Worm (Caenorhabditis elegans) whole organism, late embryonic: ENCODE measurements around the gene srbc-44.

Experiments used
- C08G9.2 ChIP-seq: sonication (generic microtip); optimal IDR thresholded peaks from 2 replicates; lab custom pipeline; 2016; ENCODE audit warnings: mild to moderate bottlenecking, missing genetic modification characterization, moderate library complexity, missing compliant biosample characterization
- F13H6.1 ChIP-seq: sonication (generic microtip); optimal IDR thresholded peaks from 2 replicates; lab custom pipeline; 2016; ENCODE audit warnings: missing genetic modification characterization, missing compliant biosample characterization
- T23F11.4 ChIP-seq: fragments of 200-800 bp; sonication (Bioruptor generic); optimal IDR thresholded peaks from 2 replicates; lab custom pipeline; 2018; ENCODE audit warnings: mild to moderate bottlenecking, missing genetic modification characterization, missing compliant biosample characterization
- ahr-1 ChIP-seq: sonication (generic microtip); optimal IDR thresholded peaks from 2 replicates; lab custom pipeline; 2016; ENCODE audit warnings: missing genetic modification characterization, missing compliant biosample characterization
- ceh-14 ChIP-seq: sonication (generic microtip); optimal IDR thresholded peaks from 2 replicates; lab custom pipeline; 2016; ENCODE audit warnings: missing genotype, missing genetic modification characterization, missing compliant biosample characterization
- ceh-18 ChIP-seq: sonication (generic microtip); optimal IDR thresholded peaks from 2 replicates; lab custom pipeline; 2016; ENCODE audit warnings: missing genetic modification characterization, missing compliant biosample characterization
- ceh-22 ChIP-seq: sonication (generic microtip); optimal IDR thresholded peaks from 2 replicates; lab custom pipeline; 2017; ENCODE audit warnings: missing biosample characterization, missing genetic modification characterization
- ceh-24 ChIP-seq: sonication (generic microtip); optimal IDR thresholded peaks from 2 replicates; lab custom pipeline; 2016; ENCODE audit warnings: mild to moderate bottlenecking, missing genetic modification characterization, missing compliant biosample characterization
- ceh-31 ChIP-seq: sonication (generic microtip); optimal IDR thresholded peaks from 2 replicates; lab custom pipeline; 2016; ENCODE audit warnings: missing genetic modification characterization, missing compliant biosample characterization
- ceh-34 ChIP-seq: sonication (generic microtip); optimal IDR thresholded peaks from 2 replicates; lab custom pipeline; 2016; ENCODE audit warnings: mild to moderate bottlenecking, missing genetic modification characterization, missing compliant biosample characterization
- ceh-48 ChIP-seq: sonication (generic microtip); optimal IDR thresholded peaks from 2 replicates; lab custom pipeline; 2016; ENCODE audit warnings: missing genetic modification characterization, inconsistent platforms, missing compliant biosample characterization
- ceh-9 ChIP-seq: sonication (generic microtip); optimal IDR thresholded peaks from 2 replicates; lab custom pipeline; 2016; ENCODE audit warnings: mild to moderate bottlenecking, missing genetic modification characterization, inconsistent platforms, missing compliant biosample characterization
- elt-2 ChIP-seq: sonication (generic microtip); optimal IDR thresholded peaks from 2 replicates; lab custom pipeline; 2016; ENCODE audit warnings: missing genetic modification reagents, missing genetic modification characterization, missing compliant biosample characterization
- elt-4 ChIP-seq: sonication (generic microtip); optimal IDR thresholded peaks from 2 replicates; lab custom pipeline; 2016; ENCODE audit warnings: missing genetic modification characterization, missing compliant biosample characterization
- ets-4 ChIP-seq: sonication (generic microtip); optimal IDR thresholded peaks from 2 replicates; lab custom pipeline; 2016; ENCODE audit warnings: missing genetic modification characterization, missing compliant biosample characterization
- eyg-1 ChIP-seq: sonication (generic microtip); optimal IDR thresholded peaks from 2 replicates; lab custom pipeline; 2016; ENCODE audit warnings: missing genotype, missing genetic modification characterization, missing compliant biosample characterization
- hlh-6 ChIP-seq: sonication (generic microtip); optimal IDR thresholded peaks from 2 replicates; lab custom pipeline; 2016; ENCODE audit warnings: missing genotype, missing genetic modification characterization, missing compliant biosample characterization
- hlh-8 ChIP-seq: sonication (generic microtip); optimal IDR thresholded peaks from 2 replicates; lab custom pipeline; 2016; ENCODE audit warnings: missing genotype, missing genetic modification characterization, missing compliant biosample characterization
- lim-6 ChIP-seq: sonication (generic microtip); optimal IDR thresholded peaks from 2 replicates; lab custom pipeline; 2016; ENCODE audit warnings: missing genetic modification characterization, missing compliant biosample characterization
- lin-11 ChIP-seq: fragments of 200-800 bp; sonication (Bioruptor generic); optimal IDR thresholded peaks from 2 replicates; lab custom pipeline; 2018; ENCODE audit warnings: mild to moderate bottlenecking, missing genetic modification characterization, missing compliant biosample characterization
- nfya-1 ChIP-seq: sonication (generic microtip); optimal IDR thresholded peaks from 2 replicates; lab custom pipeline; 2017; ENCODE audit warnings: missing genetic modification characterization, mild to moderate bottlenecking, missing compliant biosample characterization, antibody characterized with exemption, moderate library complexity
- nhr-232 ChIP-seq: sonication (generic microtip); optimal IDR thresholded peaks from 2 replicates; lab custom pipeline; 2016; ENCODE audit warnings: missing genetic modification characterization, missing compliant biosample characterization
- odd-2 ChIP-seq: sonication (generic microtip); optimal IDR thresholded peaks from 2 replicates; lab custom pipeline; 2017; ENCODE audit warnings: antibody characterized with exemption, mild to moderate bottlenecking, missing genetic modification characterization, missing compliant biosample characterization
- pag-3 ChIP-seq: sonication (generic microtip); optimal IDR thresholded peaks from 2 replicates; lab custom pipeline; 2016; ENCODE audit warnings: missing compliant biosample characterization, missing genetic modification characterization, borderline replicate concordance
- pat-9 ChIP-seq: fragments of 200-800 bp; sonication (Bioruptor generic); optimal IDR thresholded peaks from 2 replicates; lab custom pipeline; 2018; ENCODE audit warnings: mild to moderate bottlenecking, missing genetic modification characterization, moderate library complexity, missing compliant biosample characterization
- pha-4 ChIP-seq: fragments of 150-350 bp; optimal IDR thresholded peaks from 2 replicates; lab custom pipeline; 2018; ENCODE audit warnings: missing biosample characterization, missing genetic modification reagents, missing genetic modification characterization
- pqm-1 ChIP-seq: sonication (generic microtip); optimal IDR thresholded peaks from 2 replicates; lab custom pipeline; 2016; ENCODE audit warnings: missing genetic modification characterization, missing compliant biosample characterization
- pros-1 ChIP-seq: fragments of 150-350 bp; optimal IDR thresholded peaks from 2 replicates; lab custom pipeline; 2014; ENCODE audit warnings: missing biosample characterization, missing genetic modification reagents, missing genetic modification characterization
- ref-2 ChIP-seq: sonication (generic microtip); optimal IDR thresholded peaks from 2 replicates; lab custom pipeline; 2016; ENCODE audit warnings: missing genetic modification characterization, missing compliant biosample characterization
- rnt-1 ChIP-seq: sonication (generic microtip); optimal IDR thresholded peaks from 2 replicates; lab custom pipeline; 2016; ENCODE audit warnings: missing genetic modification characterization, missing compliant biosample characterization
- sox-2 ChIP-seq: fragments of 200-800 bp; sonication (Bioruptor generic); IDR thresholded peaks from 2 replicates; pipeline ENCODE4 v1.3.6; 2022; ENCODE audit warnings: missing genetic modification reagents, missing genetic modification characterization, missing compliant biosample characterization
- sox-4 ChIP-seq: sonication (generic microtip); optimal IDR thresholded peaks from 2 replicates; lab custom pipeline; 2017; ENCODE audit warnings: mild to moderate bottlenecking, missing genetic modification characterization, inconsistent platforms, missing compliant biosample characterization
- syd-9 ChIP-seq: sonication (generic microtip); optimal IDR thresholded peaks from 2 replicates; lab custom pipeline; 2016; ENCODE audit warnings: mild to moderate bottlenecking, missing genetic modification characterization, moderate library complexity, missing compliant biosample characterization
- unc-42 ChIP-seq: sonication (generic microtip); optimal IDR thresholded peaks from 2 replicates; lab custom pipeline; 2016; ENCODE audit warnings: missing genotype, missing genetic modification characterization, missing compliant biosample characterization
- zip-5 ChIP-seq: sonication (generic microtip); optimal IDR thresholded peaks from 2 replicates; lab custom pipeline; 2016; ENCODE audit warnings: missing genetic modification characterization, missing compliant biosample characterization
- ztf-16 ChIP-seq: sonication (generic microtip); optimal IDR thresholded peaks from 2 replicates; lab custom pipeline; 2017; ENCODE audit warnings: missing genetic modification characterization, missing compliant biosample characterization

srbc-44 gene

DNA sequence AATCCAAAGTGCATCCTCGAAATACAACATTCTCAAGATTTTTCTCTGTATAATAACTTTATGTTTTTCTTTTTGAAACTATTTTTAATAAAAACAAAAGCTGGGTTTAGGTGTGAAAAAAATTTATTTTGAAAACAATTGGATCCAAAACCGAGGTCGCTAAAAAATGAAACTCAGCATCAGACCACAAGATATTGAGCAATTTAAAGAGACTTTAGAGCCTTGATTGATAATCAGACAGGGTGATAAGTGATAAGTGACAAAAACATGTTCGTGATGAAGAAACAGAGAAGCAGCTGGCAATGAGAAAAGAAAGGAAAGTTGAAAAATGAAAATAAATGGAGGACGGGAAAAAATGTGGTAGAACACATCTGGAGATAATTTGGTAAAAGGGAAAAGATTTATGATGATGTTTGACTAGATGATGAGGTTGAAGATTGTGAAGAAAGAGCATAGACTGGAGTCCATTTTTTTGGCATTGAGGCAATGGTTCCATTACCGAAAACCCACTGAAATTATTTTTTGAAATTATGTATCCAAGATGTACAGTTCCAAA is 36.8 kb downstream of the srbc-44 start, which contains the start of gene C15C8.6:
TSS of gene C15C8.6 (minus strand) at position 51 of the 556 bp plus-strand sequence.
- TF ChIP-seq nhr-232 (tag; lab: Kevin White, UChicago) (no peak), hlh-8 (tag; lab: Kevin White, UChicago) (no peak), T23F11.4 (GFP tag; lab: Kevin White, UChicago) (no peak)

DNA sequence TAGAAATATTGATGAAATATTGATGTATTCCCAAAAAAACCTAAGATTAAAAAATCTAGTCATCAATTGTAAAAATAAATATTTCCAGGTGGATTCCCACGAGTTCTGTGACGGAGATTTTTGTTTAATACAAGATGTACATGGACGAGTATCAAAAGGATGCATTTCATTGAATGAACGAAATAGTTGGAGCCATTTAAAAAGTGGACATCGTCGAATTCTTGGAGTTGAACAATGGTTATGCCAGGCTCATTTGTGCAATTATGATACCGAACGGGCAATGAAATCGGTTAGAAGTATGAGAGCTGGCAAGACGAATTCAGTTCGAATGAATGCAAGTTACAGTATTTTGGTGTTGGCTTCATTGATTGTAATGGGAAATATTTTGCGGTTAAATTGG is 38.8 kb downstream of the srbc-44 start:
- TF ChIP-seq lim-6 (tag; lab: Kevin White, UChicago) (no peak), eyg-1 (tag; lab: Kevin White, UChicago) (no peak), ceh-9 (tag; lab: Kevin White, UChicago) (no peak), odd-2 (no peak), sox-2 (GFP tag; lab: Robert Waterston, UW) (no peak), ets-4 (tag; lab: Kevin White, UChicago) (no peak), ref-2 (no peak), ceh-22 (tag; lab: Kevin White, UChicago) (no peak)

DNA sequence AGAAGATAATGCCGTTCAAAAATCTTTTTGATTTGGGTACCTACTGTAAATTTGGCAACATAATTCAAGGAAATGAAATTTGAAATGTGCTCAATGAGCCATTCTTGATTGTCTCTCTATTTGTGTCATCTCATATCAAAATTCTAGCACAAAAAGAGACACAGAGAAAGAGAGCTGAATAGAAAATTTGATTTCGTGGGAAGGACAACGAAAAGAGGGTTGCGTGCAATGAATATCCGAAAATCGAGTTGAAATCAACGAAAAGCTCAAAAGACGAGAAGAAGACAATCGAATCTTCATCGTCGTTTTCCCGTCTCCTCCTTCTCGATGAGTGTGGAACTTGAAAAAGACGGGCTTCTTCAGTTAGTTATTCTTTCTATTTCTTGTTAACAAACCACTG is 40.5 kb downstream of the srbc-44 start, which contains the start of gene C15C8.5:
TSS of gene C15C8.5 (plus strand) at position 152 of the 400 bp plus-strand sequence.
- TF ChIP-seq unc-42 (tag; lab: Kevin White, UChicago) (peak; percentile 97), elt-2 (tag; lab: Kevin White, UChicago) (no peak), pag-3 (tag; lab: Kevin White, UChicago) (no peak)
- TF ChIP-seq, all 69 proteins: peak for 1

DNA sequence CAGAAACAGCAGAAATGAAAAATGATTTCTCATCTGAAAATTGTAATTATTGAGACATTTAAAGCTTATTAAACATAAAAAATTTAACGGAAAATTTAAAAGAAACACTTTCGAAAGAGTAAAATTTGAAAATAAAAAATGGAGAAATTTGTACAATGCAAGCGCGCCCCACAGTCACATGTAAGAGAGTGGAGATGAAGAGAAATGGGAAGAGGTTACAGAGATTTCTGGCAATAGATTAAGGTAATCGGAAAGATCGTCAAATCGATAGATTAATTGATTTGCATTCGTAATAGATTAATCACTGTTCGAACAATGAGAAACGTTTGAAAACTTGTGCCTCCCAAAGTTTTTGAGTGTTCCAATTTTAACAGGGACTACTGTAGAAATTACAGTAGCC is 40.9 kb downstream of the srbc-44 start, which contains the start of gene C15C8.4:
TSS of gene C15C8.4 (minus strand) at position 33 of the 400 bp plus-strand sequence.
- no peak for TF ChIP-seq sox-4
- no peak for TF ChIP-seq sox-2 (GFP tag; lab: Robert Waterston, UW)
- no peak for TF ChIP-seq elt-4 (tag; lab: Kevin White, UChicago)
- no peak for TF ChIP-seq elt-2 (tag; lab: Kevin White, UChicago)
- no peak for TF ChIP-seq ceh-9 (tag; lab: Kevin White, UChicago)
- TF ChIP-seq ceh-18 (tag; lab: Kevin White, UChicago), result no peak
- TF ChIP-seq lin-11 (tag; lab: Kevin White, UChicago), result no peak
- no peak for TF ChIP-seq nfya-1 (tag; lab: Kevin White, UChicago)
- TF ChIP-seq ceh-48 (tag; lab: Kevin White, UChicago), result no peak
- TF ChIP-seq lim-6 (tag; lab: Kevin White, UChicago), result no peak
- no peak for TF ChIP-seq ceh-24
- TF ChIP-seq F13H6.1, result no peak
- no peak for TF ChIP-seq ceh-31
- TF ChIP-seq zip-5 (tag; lab: Kevin White, UChicago), result no peak
- no peak for TF ChIP-seq ceh-14 (tag; lab: Kevin White, UChicago)
- TF ChIP-seq ztf-16 (tag; lab: Kevin White, UChicago), result no peak
- no peak for TF ChIP-seq pros-1
- TF ChIP-seq pha-4 (tag; lab: Kevin White, UChicago), result no peak
- no peak for TF ChIP-seq pqm-1 (tag; lab: Kevin White, UChicago)

DNA sequence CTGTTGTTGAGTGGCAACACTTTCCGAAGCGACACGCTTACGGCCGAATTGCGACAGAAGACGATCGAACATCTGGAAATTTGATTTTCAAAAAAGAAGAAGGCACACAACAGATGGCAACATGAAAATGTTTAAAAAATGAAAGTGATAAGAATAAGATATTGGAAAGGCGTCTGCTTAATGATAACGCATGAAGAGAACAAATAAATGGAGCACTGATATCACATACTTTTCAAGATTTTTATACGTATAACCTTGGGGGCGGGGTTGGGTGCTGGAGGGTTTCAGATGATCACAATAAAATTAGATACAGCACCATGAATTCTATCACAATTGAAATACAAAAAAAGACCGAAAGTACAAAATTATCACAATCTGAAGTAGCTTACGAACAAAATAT is 43.4 kb downstream of the srbc-44 start, which contains the start of gene C15C8.7:
TSS of gene C15C8.7 (minus strand) at position 72 of the 400 bp plus-strand sequence.
- TF ChIP-seq elt-2 (tag; lab: Kevin White, UChicago) (peak; percentile 74), rnt-1 (tag; lab: Kevin White, UChicago) (no peak)

DNA sequence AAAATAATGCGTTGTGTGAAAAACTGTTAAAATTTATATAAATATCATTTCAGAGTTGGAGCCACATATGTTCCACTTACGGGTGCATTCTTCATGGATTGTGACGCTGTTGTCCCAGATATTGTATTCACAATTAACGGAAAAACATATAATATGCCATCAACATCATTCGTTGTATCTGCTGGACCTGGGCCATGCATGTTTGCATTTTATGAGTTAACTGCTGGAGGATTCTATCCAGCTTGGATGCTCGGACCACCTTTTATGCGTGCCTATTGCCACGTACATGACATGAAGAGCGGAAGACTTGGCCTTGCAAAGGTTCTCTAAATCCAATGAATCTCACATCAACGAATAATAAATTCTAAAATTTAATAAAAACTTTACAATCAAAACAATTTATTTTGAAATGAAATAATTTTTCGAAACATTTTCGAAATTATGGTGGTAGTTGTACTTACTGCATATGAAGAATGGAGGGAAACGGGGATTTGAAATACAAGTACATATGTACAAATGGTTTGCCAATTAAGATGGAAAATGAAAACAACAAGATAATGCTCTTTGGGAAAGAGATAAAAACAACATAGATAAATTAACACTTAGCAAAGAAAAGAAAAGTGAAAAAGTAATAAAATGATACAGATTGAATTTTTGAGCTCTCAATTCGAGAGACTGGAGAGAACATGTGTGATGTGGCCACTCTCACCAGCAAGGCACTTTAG is 44.4 kb downstream of the srbc-44 start:
- TF ChIP-seq ceh-14 (tag; lab: Kevin White, UChicago) (no peak), syd-9 (tag; lab: Kevin White, UChicago) (no peak), hlh-6 (tag; lab: Kevin White, UChicago) (no peak), ahr-1 (tag; lab: Kevin White, UChicago) (no peak), ceh-34 (no peak), C08G9.2 (tag; lab: Kevin White, UChicago) (no peak), ztf-16 (tag; lab: Kevin White, UChicago) (no peak), pat-9 (tag; lab: Kevin White, UChicago) (no peak), hlh-8 (tag; lab: Kevin White, UChicago) (no peak), pag-3 (tag; lab: Kevin White, UChicago) (no peak)
